Fruit fly (Drosophila melanogaster): ENCODE measurements around the gene CG13947.

CG13947 gene

dm6 chr2L:825768-826263 is 46.8 kb downstream of the CG13947 start, which contains the start of the genes CG3862 and dock (continued):
- TF ChIP-seq Gug (GFP tag; IDR thresholded peaks at IDR 0.05) (no peak), eg (GFP tag; IDR thresholded peaks at IDR 0.05) (peak; percentile 34; the same call in 1 of the 3 replicates), CG6276 (GFP tag; optimal IDR thresholded peaks at IDR 0.05) (no peak), CG3032 (tag; optimal IDR thresholded peaks at IDR 0.05) (no peak), CG15336 (GFP tag; IDR thresholded peaks at IDR 0.05) (peak; percentile 21; the same call in 1 of the 2 replicates), CG10669 (GFP tag; optimal IDR thresholded peaks at IDR 0.05) (peak; percentile 9), CG11762 (GFP tag; optimal IDR thresholded peaks at IDR 0.05; ENCODE audit: insufficient read depth) (no peak), vri (GFP tag; optimal IDR thresholded peaks at IDR 0.05) (peak; percentile 70), Sox14 (GFP tag; optimal IDR thresholded peaks at IDR 0.05) (peak; percentile 60), Blimp-1 (GFP tag; optimal IDR thresholded peaks at IDR 0.05) (no peak), pdm3 (GFP tag; optimal IDR thresholded peaks at IDR 0.05) (peak; percentile 20), Hr39 (GFP tag; optimal IDR thresholded peaks at IDR 0.05) (no peak), svp (GFP tag) (peak; percentile 60), CG4318 (GFP tag; optimal IDR thresholded peaks at IDR 0.05) (no peak), CG6854 (GFP tag; optimal IDR thresholded peaks at IDR 0.05) (peak; percentile 35), CG6163 (GFP tag; IDR thresholded peaks at IDR 0.05) (peak; percentile 59; the same call in 1 of the 3 replicates), Eip93F (GFP tag; optimal IDR thresholded peaks at IDR 0.05) (no peak), Met (GFP tag; optimal IDR thresholded peaks at IDR 0.05) (no peak), CG9139 (GFP tag; optimal IDR thresholded peaks at IDR 0.05) (no peak), CG34406 (GFP tag; optimal IDR thresholded peaks at IDR 0.05) (no peak), spab (GFP tag; optimal IDR thresholded peaks at IDR 0.05) (no peak), CG1621 (tag; optimal IDR thresholded peaks at IDR 0.05) (peak; percentile 26), topi (GFP tag; optimal IDR thresholded peaks at IDR 0.05) (peak; percentile 38)

- TF ChIP-seq CG8119 (GFP tag; IDR thresholded peaks at IDR 0.05) (no peak), CG8632 (GFP tag; optimal IDR thresholded peaks at IDR 0.05) (no peak), CG10631 (GFP tag; optimal IDR thresholded peaks at IDR 0.05) (no peak), CG3032 (tag; optimal IDR thresholded peaks at IDR 0.05) (no peak), ss (GFP tag; optimal IDR thresholded peaks at IDR 0.05) (no peak), Eip93F (GFP tag; optimal IDR thresholded peaks at IDR 0.05) (no peak), CG7368 (GFP tag; optimal IDR thresholded peaks at IDR 0.05) (no peak), Sox14 (GFP tag; optimal IDR thresholded peaks at IDR 0.05) (no peak), CG4318 (GFP tag; optimal IDR thresholded peaks at IDR 0.05) (no peak), fd85E (GFP tag; optimal IDR thresholded peaks at IDR 0.05) (no peak), cyc (GFP tag; optimal IDR thresholded peaks at IDR 0.05) (no peak), pdm3 (GFP tag; optimal IDR thresholded peaks at IDR 0.05) (no peak), Blimp-1 (GFP tag; optimal IDR thresholded peaks at IDR 0.05) (no peak), net (GFP tag; optimal IDR thresholded peaks at IDR 0.05) (no peak), CG6163 (GFP tag; IDR thresholded peaks at IDR 0.05) (no peak), Smox (GFP tag; optimal IDR thresholded peaks at IDR 0.05) (no peak), Lpt (GFP tag; optimal IDR thresholded peaks at IDR 0.05) (no peak)
Observed at dm6 chr2L:826388-826787, 47.4 kb downstream of the CG13947 start.

- TF ChIP-seq Blimp-1 (GFP tag; optimal IDR thresholded peaks at IDR 0.05) (no peak), svp (GFP tag) (peak; percentile 92), CG16779 (tag; optimal IDR thresholded peaks at IDR 0.05) (no peak)
Observed at dm6 chr2L:827049-827448, 48.1 kb downstream of the CG13947 start.

DNA sequence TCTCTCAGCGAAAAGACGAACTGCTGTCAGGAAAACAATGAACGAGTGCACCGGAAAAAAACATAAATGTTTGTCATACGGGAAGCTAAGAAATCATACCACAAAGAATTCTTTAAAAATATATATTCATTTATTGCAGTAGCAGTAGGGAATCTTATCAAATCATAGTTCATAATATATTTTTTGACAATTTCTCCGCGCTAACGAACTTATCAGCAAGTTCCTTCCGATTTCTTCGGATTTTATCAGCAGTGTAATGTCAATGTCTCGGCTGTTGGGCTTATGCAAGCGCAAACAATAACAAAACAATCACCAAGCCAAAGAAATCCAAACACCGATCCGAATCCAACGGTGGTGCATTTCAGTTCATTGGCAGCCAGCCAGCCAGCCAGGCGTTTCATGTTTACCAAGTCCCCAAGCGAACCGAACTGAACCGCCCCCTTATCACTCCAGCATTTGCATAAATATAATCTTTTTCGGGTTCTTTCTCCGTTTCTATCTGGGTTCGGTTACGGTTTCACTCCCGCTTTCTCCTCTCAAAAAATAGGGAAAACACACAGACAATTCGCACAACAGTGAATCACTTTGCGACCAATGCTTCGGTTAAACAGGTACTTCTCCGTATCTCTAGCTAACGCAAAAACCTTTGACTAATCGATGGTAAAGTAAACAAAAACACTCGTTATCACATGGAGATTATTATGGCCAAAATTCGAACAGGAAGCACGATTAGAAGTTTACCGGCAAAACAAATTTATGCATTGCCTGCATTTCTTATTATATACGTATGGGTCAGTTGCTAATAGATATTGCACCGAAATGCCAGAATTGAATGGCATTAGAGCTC is 48.8 kb downstream of the CG13947 start:
- TF ChIP-seq CG16779 (tag; optimal IDR thresholded peaks at IDR 0.05) (no peak), CG9139 (GFP tag; optimal IDR thresholded peaks at IDR 0.05) (no peak), CG34406 (GFP tag; optimal IDR thresholded peaks at IDR 0.05) (peak; percentile 21), CG3032 (tag; optimal IDR thresholded peaks at IDR 0.05) (no peak), acj6 (GFP tag; optimal IDR thresholded peaks at IDR 0.05) (no peak), topi (GFP tag; optimal IDR thresholded peaks at IDR 0.05) (no peak), CG11762 (GFP tag; optimal IDR thresholded peaks at IDR 0.05; ENCODE audit: insufficient read depth) (no peak), Sox102F (GFP tag; optimal IDR thresholded peaks at IDR 0.05) (no peak), CG11294 (GFP tag; IDR thresholded peaks at IDR 0.05) (no peak), CG1621 (tag; optimal IDR thresholded peaks at IDR 0.05) (no peak), CG7368 (GFP tag; optimal IDR thresholded peaks at IDR 0.05) (no peak), CG3919 (GFP tag; optimal IDR thresholded peaks at IDR 0.05) (no peak), dsx (GFP tag; optimal IDR thresholded peaks at IDR 0.05; ENCODE audit: poor library complexity, severe bottlenecking) (no peak), Smox (GFP tag; optimal IDR thresholded peaks at IDR 0.05) (no peak), CG11902 (GFP tag; optimal IDR thresholded peaks at IDR 0.05) (no peak), spab (GFP tag; optimal IDR thresholded peaks at IDR 0.05) (no peak), dac (GFP tag; optimal IDR thresholded peaks at IDR 0.05) (peak; percentile 32), eg (GFP tag; IDR thresholded peaks at IDR 0.05) (no peak), CG4318 (GFP tag; optimal IDR thresholded peaks at IDR 0.05) (no peak), Sox14 (GFP tag; optimal IDR thresholded peaks at IDR 0.05) (peak; percentile 55), cyc (GFP tag; optimal IDR thresholded peaks at IDR 0.05) (no peak), Hr38 (GFP tag; optimal IDR thresholded peaks at IDR 0.05) (no peak), Met (GFP tag; optimal IDR thresholded peaks at IDR 0.05) (no peak)

All from whole organism, prepupa.